Fruit fly (Drosophila melanogaster) whole organism, embryonic: ENCODE results near the gene UGP.

Experiments used
- Antp ChIP-seq: fragments of 200-800 bp; sonication (Bioruptor generic); optimal IDR thresholded peaks from 3 replicates; lab custom pipeline; 2016; ENCODE audit warnings: missing biosample characterization, missing genetic modification characterization
- CG10209 ChIP-seq: fragments of 200-800 bp; sonication (Bioruptor generic); optimal IDR thresholded peaks from 3 replicates; lab custom pipeline; 2017; ENCODE audit warnings: missing biosample characterization, mild to moderate bottlenecking, missing genetic modification characterization, missing genetic modification reagents
- CG10366 ChIP-seq: fragments of 200-800 bp; sonication (Bioruptor generic); IDR thresholded peaks from 2 replicates; pipeline ENCODE4 v1.3.6; 2022; ENCODE audit warnings: missing biosample characterization, missing genetic modification characterization
- CG10565 ChIP-seq: fragments of 200-800 bp; sonication (Bioruptor generic); optimal IDR thresholded peaks from 3 replicates; lab custom pipeline; 2016; ENCODE audit warnings: missing biosample characterization, mild to moderate bottlenecking, missing genetic modification characterization
- CG11247 ChIP-seq: fragments of 200-800 bp; sonication (Bioruptor generic); IDR thresholded peaks from 2 replicates; pipeline ENCODE4 v1.3.6; 2022; ENCODE audit warnings: missing biosample characterization, missing genetic modification characterization
- CG14860 ChIP-seq: fragments of 200-800 bp; sonication (Bioruptor generic); IDR thresholded peaks from 3 replicates; pipeline ENCODE4 v1.3.6; 2022; ENCODE audit warnings: missing biosample characterization, missing genetic modification characterization; ENCODE audit not compliant: partially characterized antibody
- CG1603 ChIP-seq: fragments of 200-800 bp; sonication (Bioruptor generic); optimal IDR thresholded peaks from 2 replicates; lab custom pipeline; 2019; ENCODE audit warnings: missing biosample characterization, mild to moderate bottlenecking, missing genetic modification characterization, moderate library complexity
- CG16779 ChIP-seq: fragments of 200-800 bp; sonication (Bioruptor generic); IDR thresholded peaks from 2 replicates; pipeline ENCODE4 v1.3.6; 2022; ENCODE audit warnings: missing biosample characterization, missing genetic modification characterization
- CG1792 ChIP-seq: fragments of 200-800 bp; sonication (Bioruptor generic); optimal IDR thresholded peaks from 2 replicates; lab custom pipeline; 2016; ENCODE audit warnings: missing biosample characterization, missing genetic modification characterization
- CG18619 ChIP-seq: fragments of 200-800 bp; sonication (Bioruptor generic); optimal IDR thresholded peaks from 3 replicates; lab custom pipeline; 2017; ENCODE audit warnings: missing biosample characterization, mild to moderate bottlenecking, missing genetic modification characterization
- CG2116 ChIP-seq: fragments of 200-800 bp; sonication (Bioruptor generic); optimal IDR thresholded peaks from 3 replicates; lab custom pipeline; 2018; ENCODE audit warnings: missing biosample characterization, mild to moderate bottlenecking, missing genetic modification characterization
- CG2129 ChIP-seq: fragments of 200-800 bp; sonication (Bioruptor generic); IDR thresholded peaks from 2 replicates; pipeline ENCODE4 v1.3.6; 2022; ENCODE audit warnings: missing biosample characterization, missing genetic modification characterization; ENCODE audit not compliant: partially characterized antibody
- CG3407 ChIP-seq: fragments of 200-800 bp; sonication (Bioruptor generic); optimal IDR thresholded peaks from 2 replicates; lab custom pipeline; 2018; ENCODE audit warnings: missing biosample characterization, mild to moderate bottlenecking, missing genetic modification characterization
- CG4424 ChIP-seq: fragments of 200-800 bp; sonication (Bioruptor generic); optimal IDR thresholded peaks from 3 replicates; lab custom pipeline; 2016; ENCODE audit warnings: missing biosample characterization, missing genetic modification characterization
- CG4707 ChIP-seq: fragments of 200-800 bp; sonication (Bioruptor generic); optimal IDR thresholded peaks from 2 replicates; lab custom pipeline; 2018; ENCODE audit warnings: missing biosample characterization, mild to moderate bottlenecking, missing genetic modification characterization, moderate library complexity
- CG7271 ChIP-seq: fragments of 200-800 bp; sonication (Bioruptor generic); optimal IDR thresholded peaks from 2 replicates; lab custom pipeline; 2018; ENCODE audit warnings: missing biosample characterization, mild to moderate bottlenecking, missing genetic modification characterization, moderate library complexity
- CG7786 ChIP-seq: fragments of 200-800 bp; sonication (Bioruptor generic); optimal IDR thresholded peaks from 2 replicates; lab custom pipeline; 2016; ENCODE audit warnings: missing biosample characterization, missing genetic modification characterization
- CG7963 ChIP-seq: fragments of 200-800 bp; sonication (Bioruptor generic); IDR thresholded peaks from 3 replicates; pipeline ENCODE4 v1.3.6; 2022; ENCODE audit warnings: missing biosample characterization, missing genetic modification characterization; ENCODE audit not compliant: partially characterized antibody
- Dll ChIP-seq: fragments of 200-800 bp; sonication (Bioruptor generic); IDR thresholded peaks from 4 replicates; pipeline ENCODE4 v1.3.6; 2022; ENCODE audit warnings: missing biosample characterization, missing genetic modification characterization; ENCODE audit not compliant: partially characterized antibody
- E2f1 ChIP-seq: fragments of 200-800 bp; sonication (Bioruptor generic); IDR thresholded peaks from 2 replicates; pipeline ENCODE4 v1.3.6; 2022; ENCODE audit warnings: missing biosample characterization, missing genetic modification characterization
- HLHmδ ChIP-seq: fragments of 200-800 bp; sonication (Bioruptor generic); optimal IDR thresholded peaks from 2 replicates; lab custom pipeline; 2018; ENCODE audit warnings: missing biosample characterization, mild to moderate bottlenecking, missing genetic modification characterization, moderate library complexity
- Hand ChIP-seq: fragments of 200-800 bp; sonication (Bioruptor generic); optimal IDR thresholded peaks from 2 replicates; lab custom pipeline; 2017; ENCODE audit warnings: mild to moderate bottlenecking, missing biosample characterization, missing genetic modification reagents, missing genetic modification characterization
- NfI ChIP-seq: fragments of 200-800 bp; sonication (Bioruptor generic); optimal IDR thresholded peaks from 3 replicates; lab custom pipeline; 2018; ENCODE audit warnings: missing biosample characterization, mild to moderate bottlenecking, missing genetic modification characterization, moderate library complexity
- PHDP ChIP-seq: fragments of 200-800 bp; sonication (Bioruptor generic); optimal IDR thresholded peaks from 3 replicates; lab custom pipeline; 2018; ENCODE audit warnings: missing biosample characterization, mild to moderate bottlenecking, missing genetic modification characterization, moderate library complexity
- Poxn ChIP-seq: fragments of 200-800 bp; sonication (Bioruptor generic); IDR thresholded peaks from 2 replicates; pipeline ENCODE4 v1.3.6; 2022; ENCODE audit warnings: missing biosample characterization, missing genetic modification characterization
- Ptx1 ChIP-seq: fragments of 200-800 bp; sonication (Bioruptor generic); IDR thresholded peaks from 2 replicates; pipeline ENCODE4 v1.3.6; 2022; ENCODE audit warnings: missing biosample characterization, missing genetic modification characterization
- Ravus ChIP-seq: fragments of 200-800 bp; sonication (Bioruptor generic); IDR thresholded peaks from 2 replicates; pipeline ENCODE4 v1.3.6; 2022; ENCODE audit warnings: missing biosample characterization, missing genetic modification characterization
- Taf1 ChIP-seq: fragments of 200-800 bp; sonication (Bioruptor generic); IDR thresholded peaks from 2 replicates; pipeline ENCODE4 v1.3.6; 2022; ENCODE audit warnings: missing biosample characterization, missing genetic modification characterization
- Tbp ChIP-seq: fragments of >200 bp; optimal IDR thresholded peaks from 2 replicates; lab custom pipeline; 2018; ENCODE audit warnings: missing biosample characterization, missing genetic modification characterization
- Trl ChIP-seq, 3 experiments: fragments of >200 bp in 2 of 3; fragments of 200-800 bp in 1 of 3; sonication (Bioruptor generic) in 1 of 3; optimal IDR thresholded peaks; 2 replicates in 1 of 3; 3 replicates in 2 of 3; lab custom pipeline; 2016 to 2017; ENCODE audit warnings: missing biosample characterization in 1 of 3, missing genetic modification characterization in 1 of 3
- YL-1 ChIP-seq: fragments of 200-800 bp; sonication (Bioruptor generic); optimal IDR thresholded peaks from 3 replicates; lab custom pipeline; 2017; ENCODE audit warnings: missing biosample characterization, mild to moderate bottlenecking, missing genetic modification characterization
- abd-A ChIP-seq: fragments of 200-800 bp; sonication (Bioruptor generic); optimal IDR thresholded peaks from 3 replicates; lab custom pipeline; 2019; ENCODE audit warnings: missing biosample characterization, mild to moderate bottlenecking, missing genetic modification characterization, moderate library complexity
- chinmo ChIP-seq: fragments of 200-800 bp; sonication (Bioruptor generic); IDR thresholded peaks from 4 replicates; pipeline ENCODE4 v1.3.6; 2022; ENCODE audit warnings: missing biosample characterization, missing genetic modification characterization; ENCODE audit not compliant: partially characterized antibody
- da ChIP-seq: fragments of 200-800 bp; sonication (Bioruptor generic); optimal IDR thresholded peaks from 2 replicates; lab custom pipeline; 2016; ENCODE audit warnings: missing biosample characterization, missing genetic modification characterization
- ftz-f1 ChIP-seq: fragments of 200-800 bp; sonication (Bioruptor generic); optimal IDR thresholded peaks from 2 replicates; lab custom pipeline; 2016; ENCODE audit warnings: missing biosample characterization, missing genetic modification characterization
- gem ChIP-seq: fragments of 200-800 bp; sonication (Bioruptor generic); optimal IDR thresholded peaks from 2 replicates; lab custom pipeline; 2019; ENCODE audit warnings: missing biosample characterization, mild to moderate bottlenecking, missing genetic modification characterization, moderate library complexity
- hb ChIP-seq: fragments of 200-800 bp; sonication (Bioruptor generic); IDR thresholded peaks from 3 replicates; pipeline ENCODE4 v1.3.6; 2022; ENCODE audit warnings: missing biosample characterization, missing genetic modification characterization; ENCODE audit not compliant: partially characterized antibody
- jing ChIP-seq: fragments of 200-800 bp; sonication (Bioruptor generic); optimal IDR thresholded peaks from 2 replicates; lab custom pipeline; 2018; ENCODE audit warnings: missing biosample characterization, mild to moderate bottlenecking, missing genetic modification characterization
- kay ChIP-seq: fragments of 200-800 bp; sonication (Bioruptor generic); optimal IDR thresholded peaks from 2 replicates; lab custom pipeline; 2016; ENCODE audit warnings: missing biosample characterization, missing genetic modification characterization
- lmd ChIP-seq: fragments of 200-800 bp; sonication (Bioruptor generic); IDR thresholded peaks from 2 replicates; pipeline ENCODE4 v1.3.6; 2022; ENCODE audit warnings: missing biosample characterization, missing genetic modification characterization
- lola ChIP-seq, 3 experiments: fragments of >200 bp in 2 of 3; fragments of 200-800 bp in 1 of 3; sonication (Bioruptor generic) in 1 of 3; optimal IDR thresholded peaks; 2 replicates each; lab custom pipeline; 2017 to 2019; ENCODE audit warnings: missing biosample characterization in 3 of 3, missing genetic modification characterization in 3 of 3, mild to moderate bottlenecking in 1 of 3, moderate library complexity in 1 of 3
- pho ChIP-seq: fragments of 200-800 bp; sonication (Bioruptor generic); optimal IDR thresholded peaks from 2 replicates; lab custom pipeline; 2016; ENCODE audit warnings: missing biosample characterization, missing genetic modification characterization
- run ChIP-seq: fragments of 200-800 bp; sonication (Bioruptor generic); optimal IDR thresholded peaks from 3 replicates; lab custom pipeline; 2018; ENCODE audit warnings: missing biosample characterization, mild to moderate bottlenecking, missing genetic modification characterization
- sc ChIP-seq, 3 experiments: fragments of >200 bp in 2 of 3; fragments of 200-800 bp in 1 of 3; sonication (Bioruptor generic) in 1 of 3; optimal IDR thresholded peaks; 2 replicates in 2 of 3; 3 replicates in 1 of 3; lab custom pipeline; 2017; ENCODE audit warnings: mild to moderate bottlenecking in 1 of 3, missing biosample characterization in 1 of 3, missing genetic modification characterization in 1 of 3, missing genetic modification reagents in 1 of 3
- tup ChIP-seq: fragments of 200-800 bp; sonication (Bioruptor generic); optimal IDR thresholded peaks from 2 replicates; lab custom pipeline; 2016; ENCODE audit warnings: missing biosample characterization, mild to moderate bottlenecking, missing genetic modification characterization, moderate library complexity
- vvl ChIP-seq: fragments of 200-800 bp; sonication (Bioruptor generic); IDR thresholded peaks from 2 replicates; pipeline ENCODE4 v1.3.6; 2022; ENCODE audit warnings: missing biosample characterization, missing genetic modification characterization
- wdn ChIP-seq: fragments of 200-800 bp; sonication (Bioruptor generic); IDR thresholded peaks from 2 replicates; pipeline ENCODE4 v1.3.6; 2022; ENCODE audit warnings: missing biosample characterization, missing genetic modification characterization
- wor ChIP-seq: fragments of 200-800 bp; sonication (Bioruptor generic); IDR thresholded peaks from 2 replicates; pipeline ENCODE4 v1.3.6; 2022; ENCODE audit warnings: missing biosample characterization, missing genetic modification characterization
- zf30C ChIP-seq: fragments of 200-800 bp; sonication (Bioruptor generic); optimal IDR thresholded peaks from 3 replicates; lab custom pipeline; 2018; ENCODE audit warnings: missing biosample characterization, mild to moderate bottlenecking, missing genetic modification characterization

Gene UGP

dm6 chr3L:9397156-9397555, 38.4 kb upstream of the UGP start (continued):
- TF ChIP-seq CG10366 (GFP tag; lab: Robert Waterston, UW) (no peak), Trl (optimal IDR thresholded peaks at IDR 0.05; lab: Kevin White, UChicago) (no peak), Trl (GFP tag; optimal IDR thresholded peaks at IDR 0.05; lab: Kevin White, UChicago) (peak; percentile 70), NfI (peak; percentile 38), CG11247 (GFP tag; lab: Robert Waterston, UW) (no peak), CG10209 (GFP tag; lab: Kevin White, UChicago) (peak; percentile 66), CG18619 (GFP tag; lab: Kevin White, UChicago) (peak; percentile 52), E2f1 (GFP tag; lab: Robert Waterston, UW) (peak; percentile 24; the same call in 1 of the 2 replicates), CG16779 (0 out of 2 replicates have a peak, but pooled peaks have one; percentile 48), ftz-f1 (GFP tag; lab: Kevin White, UChicago) (no peak), YL-1 (GFP tag; lab: Kevin White, UChicago) (peak; percentile 30), pho (GFP tag; lab: Kevin White, UChicago) (peak; percentile 43), run (tag; lab: Kevin White, UChicago) (no peak), CG2129 (GFP tag; lab: Robert Waterston, UW) (no peak), Taf1 (GFP tag; lab: Robert Waterston, UW) (no peak), CG14860 (GFP tag; lab: Robert Waterston, UW) (no peak), CG1792 (GFP tag; lab: Kevin White, UChicago) (peak; percentile 76), abd-A (tag; lab: Kevin White, UChicago) (no peak), lola (GFP tag; optimal IDR thresholded peaks at IDR 0.05; lab: Kevin White, UChicago) (no peak), CG10565 (GFP tag; lab: Kevin White, UChicago) (no peak), CG7786 (peak; percentile 31), CG7963 (GFP tag; lab: Robert Waterston, UW) (no peak), Hand (GFP tag; lab: Kevin White, UChicago) (peak; percentile 3), wor (GFP tag; lab: Robert Waterston, UW) (no peak), CG4707 (GFP tag; lab: Kevin White, UChicago) (peak; percentile 34), CG3407 (GFP tag; lab: Kevin White, UChicago) (peak; percentile 44), Ptx1 (GFP tag; lab: Robert Waterston, UW) (peak; percentile 26; the same call in 1 of the 2 replicates), CG4424 (peak; percentile 24), hb (GFP tag; lab: Robert Waterston, UW) (no peak), da (GFP tag; lab: Kevin White, UChicago) (no peak), vvl (GFP tag; lab: Robert Waterston, UW) (no peak), lmd (GFP tag; lab: Robert Waterston, UW) (no peak), CG2116 (GFP tag; lab: Kevin White, UChicago) (peak; percentile 11), Tbp (GFP tag; lab: Kevin White, UChicago) (no peak), Dll (GFP tag; lab: Robert Waterston, UW) (no peak), wdn (GFP tag; lab: Robert Waterston, UW) (0 out of 2 replicates have a peak, but pooled peaks have one; percentile 28), gem (tag; lab: Kevin White, UChicago) (peak; percentile 47), HLHmδ (GFP tag; lab: Kevin White, UChicago) (peak; percentile 71), zf30C (GFP tag; lab: Kevin White, UChicago) (no peak), chinmo (GFP tag; lab: Robert Waterston, UW) (no peak), jing (GFP tag; lab: Kevin White, UChicago) (no peak), tup (peak; percentile 36), CG1603 (tag; lab: Kevin White, UChicago) (no peak), sc (optimal IDR thresholded peaks at IDR 0.05; lab: Kevin White, UChicago) (no peak), sc (GFP tag; optimal IDR thresholded peaks at IDR 0.05; lab: Kevin White, UChicago) (peak; percentile 28), Ravus (GFP tag; lab: Robert Waterston, UW) (no peak), Antp (GFP tag; lab: Kevin White, UChicago) (peak; percentile 28), kay (GFP tag; lab: Kevin White, UChicago) (peak; percentile 12), Poxn (GFP tag; lab: Robert Waterston, UW) (no peak), PHDP (tag; lab: Kevin White, UChicago) (peak; percentile 51), CG7271 (tag; lab: Kevin White, UChicago) (peak; percentile 28)
